Worm (Caenorhabditis elegans) whole organism, L3 larva: ENCODE measurements around the gene C56G2.15.

Experiments
- R02D3.7 ChIP-seq: fragments of 150-350 bp; optimal IDR thresholded peaks from 2 replicates; lab custom pipeline; 2014; ENCODE audit warnings: missing biosample characterization, missing genetic modification characterization
- ZK546.5 ChIP-seq: sonication (generic microtip); optimal IDR thresholded peaks from 2 replicates; lab custom pipeline; 2017; ENCODE audit warnings: missing biosample characterization, missing genetic modification characterization
- aly-2 ChIP-seq: fragments of 150-350 bp; optimal IDR thresholded peaks from 2 replicates; lab custom pipeline; 2014; ENCODE audit warnings: missing biosample characterization, missing genetic modification characterization
- ama-1 ChIP-seq: fragments of 150-350 bp; optimal IDR thresholded peaks from 2 replicates; lab custom pipeline; 2018
- ceh-28 ChIP-seq: fragments of 150-350 bp; optimal IDR thresholded peaks from 2 replicates; lab custom pipeline; 2014; ENCODE audit warnings: missing biosample characterization, missing genetic modification reagents, missing genetic modification characterization
- ceh-82 ChIP-seq: fragments of 150-350 bp; optimal IDR thresholded peaks from 2 replicates; lab custom pipeline; 2014; ENCODE audit warnings: missing biosample characterization, missing genetic modification characterization
- daf-12 ChIP-seq: fragments of 150-350 bp; optimal IDR thresholded peaks from 2 replicates; lab custom pipeline; 2014; ENCODE audit warnings: missing biosample characterization, missing genetic modification reagents, missing genetic modification characterization
- egl-5 ChIP-seq: fragments of 150-350 bp; optimal IDR thresholded peaks from 2 replicates; lab custom pipeline; 2017; ENCODE audit warnings: missing biosample characterization, missing genetic modification reagents, missing genetic modification characterization, inconsistent platforms
- elt-1 ChIP-seq: fragments of 150-350 bp; optimal IDR thresholded peaks from 2 replicates; lab custom pipeline; 2014; ENCODE audit warnings: missing biosample characterization, missing genetic modification characterization
- elt-2 ChIP-seq: sonication (generic microtip); optimal IDR thresholded peaks from 2 replicates; lab custom pipeline; 2016; ENCODE audit warnings: missing genetic modification reagents, mild to moderate bottlenecking, missing genetic modification characterization, missing compliant biosample characterization
- elt-3 ChIP-seq, 3 experiments: fragments of 150-350 bp in 1 of 3; sonication (generic microtip) in 2 of 3; optimal IDR thresholded peaks; 2 replicates in 2 of 3; 4 replicates in 1 of 3; lab custom pipeline; 2014 to 2017; ENCODE audit warnings: missing biosample characterization in 3 of 3, missing genetic modification characterization in 3 of 3
- eor-1 ChIP-seq, 2 experiments: fragments of 150-350 bp; optimal IDR thresholded peaks; 2 replicates each; lab custom pipeline; 2014 to 2018; ENCODE audit warnings: missing biosample characterization in 2 of 2, missing genetic modification characterization in 2 of 2
- fkh-10 ChIP-seq: sonication (generic microtip); optimal IDR thresholded peaks from 2 replicates; lab custom pipeline; 2017; ENCODE audit warnings: missing biosample characterization, missing genetic modification reagents, missing genetic modification characterization
- fkh-2 ChIP-seq: fragments of 150-350 bp; optimal IDR thresholded peaks from 2 replicates; lab custom pipeline; 2014; ENCODE audit warnings: missing biosample characterization, missing genetic modification reagents, missing genetic modification characterization
- fos-1 ChIP-seq: fragments of 150-350 bp; optimal IDR thresholded peaks from 2 replicates; lab custom pipeline; 2014; ENCODE audit warnings: missing biosample characterization, missing genetic modification characterization
- jun-1 ChIP-seq: fragments of 150-350 bp; optimal IDR thresholded peaks from 2 replicates; lab custom pipeline; 2014; ENCODE audit warnings: missing biosample characterization, missing genetic modification reagents, missing genetic modification characterization
- lin-15B ChIP-seq: fragments of 150-350 bp; optimal IDR thresholded peaks from 2 replicates; lab custom pipeline; 2014; ENCODE audit warnings: missing biosample characterization, missing genetic modification characterization
- lin-39 ChIP-seq: fragments of 150-350 bp; optimal IDR thresholded peaks from 2 replicates; lab custom pipeline; 2018; ENCODE audit warnings: missing biosample characterization, missing genetic modification reagents, missing genetic modification characterization
- lsy-12 ChIP-seq: sonication (generic microtip); optimal IDR thresholded peaks from 2 replicates; lab custom pipeline; 2016; ENCODE audit warnings: mild to moderate bottlenecking, missing genetic modification characterization, missing compliant biosample characterization
- nfya-1 ChIP-seq: sonication (generic microtip); optimal IDR thresholded peaks from 2 replicates; lab custom pipeline; 2017; ENCODE audit warnings: missing genetic modification characterization, mild to moderate bottlenecking, missing compliant biosample characterization, antibody characterized with exemption, moderate library complexity; ENCODE audit not compliant: insufficient read depth
- nhr-11 ChIP-seq: fragments of 150-350 bp; optimal IDR thresholded peaks from 2 replicates; lab custom pipeline; 2014; ENCODE audit warnings: missing biosample characterization, missing genetic modification characterization
- nhr-12 ChIP-seq: fragments of 150-350 bp; optimal IDR thresholded peaks from 2 replicates; lab custom pipeline; 2014; ENCODE audit warnings: missing biosample characterization, missing genetic modification characterization
- nhr-237 ChIP-seq: fragments of 150-350 bp; optimal IDR thresholded peaks from 2 replicates; lab custom pipeline; 2014; ENCODE audit warnings: missing biosample characterization, missing genetic modification characterization
- nhr-25 ChIP-seq: sonication (generic microtip); optimal IDR thresholded peaks from 2 replicates; lab custom pipeline; 2017; ENCODE audit warnings: missing biosample characterization, missing genetic modification characterization
- nhr-67 ChIP-seq: fragments of 150-350 bp; optimal IDR thresholded peaks from 2 replicates; lab custom pipeline; 2014; ENCODE audit warnings: missing biosample characterization, missing genetic modification characterization
- nhr-77 ChIP-seq: fragments of 150-350 bp; optimal IDR thresholded peaks from 2 replicates; lab custom pipeline; 2014; ENCODE audit warnings: missing biosample characterization, missing genetic modification characterization
- pha-4 ChIP-seq: fragments of 150-350 bp; optimal IDR thresholded peaks from 2 replicates; lab custom pipeline; 2014; ENCODE audit warnings: missing biosample characterization, missing genetic modification reagents, missing genetic modification characterization
- pqm-1 ChIP-seq: fragments of 150-350 bp; optimal IDR thresholded peaks from 2 replicates; lab custom pipeline; 2017; ENCODE audit warnings: missing biosample characterization, missing genetic modification characterization, inconsistent platforms
- sea-2 ChIP-seq: fragments of 150-350 bp; sonication (generic microtip); optimal IDR thresholded peaks from 4 replicates; lab custom pipeline; 2014; ENCODE audit warnings: missing biosample characterization, missing genetic modification reagents, missing genetic modification characterization
- skn-1 ChIP-seq: fragments of 150-350 bp; optimal IDR thresholded peaks from 2 replicates; lab custom pipeline; 2014; ENCODE audit warnings: missing biosample characterization, missing genetic modification characterization
- snpc-4 ChIP-seq: fragments of 150-350 bp; optimal IDR thresholded peaks from 2 replicates; lab custom pipeline; 2014; ENCODE audit warnings: missing biosample characterization, missing genetic modification characterization
- tbx-2 ChIP-seq: sonication (generic microtip); optimal IDR thresholded peaks from 2 replicates; lab custom pipeline; 2016; ENCODE audit warnings: mild to moderate bottlenecking, missing genetic modification characterization, missing compliant biosample characterization
- ztf-11 ChIP-seq: fragments of 150-350 bp; optimal IDR thresholded peaks from 2 replicates; lab custom pipeline; 2014; ENCODE audit warnings: missing biosample characterization, missing genetic modification characterization
- ztf-4 ChIP-seq: fragments of 150-350 bp; optimal IDR thresholded peaks from 2 replicates; lab custom pipeline; 2014; ENCODE audit warnings: missing biosample characterization, missing genetic modification characterization

C56G2.15 gene

ce11 chrIII:6415306-6415973 lies 47.7 kb upstream of the C56G2.15 start, which contains the start of gene nas-4 (continued):
- TF ChIP-seq tbx-2 (no peak), R02D3.7 (tag; lab: Kevin White, UChicago) (peak; percentile 39), fkh-10 (GFP tag; lab: Kevin White, UChicago) (no peak)

- TF ChIP-seq lin-15B (tag; lab: Kevin White, UChicago) (no peak), ama-1 (lab: Kevin White, UChicago) (no peak), ztf-4 (tag; lab: Kevin White, UChicago) (no peak), fkh-10 (GFP tag; lab: Kevin White, UChicago) (no peak), elt-2 (tag; lab: Kevin White, UChicago) (no peak), sea-2 (no peak), lsy-12 (tag; lab: Kevin White, UChicago) (no peak), nfya-1 (tag; lab: Kevin White, UChicago) (no peak), pqm-1 (no peak), daf-12 (tag; lab: Kevin White, UChicago) (no peak), fos-1 (no peak), elt-1 (tag; lab: Kevin White, UChicago) (no peak), nhr-67 (no peak), snpc-4 (no peak)
- TF ChIP-seq, all 47 proteins: peak for 0
These were observed 44.2 kb upstream of the C56G2.15 start, which contains the start of gene C05D11.5 for ce11 chrIII:6411914-6412313. TSS of gene C05D11.5 (minus strand) at chrIII:6412014.

ce11 chrIII:6411430-6411829 lies 43.7 kb upstream of the C56G2.15 start:
- TF ChIP-seq lsy-12 (tag; lab: Kevin White, UChicago) (no peak), nfya-1 (tag; lab: Kevin White, UChicago) (no peak), pha-4 (tag; lab: Kevin White, UChicago) (no peak), R02D3.7 (tag; lab: Kevin White, UChicago) (peak; percentile 12), nhr-25 (tag; lab: Kevin White, UChicago) (peak; percentile 3), elt-2 (tag; lab: Kevin White, UChicago) (peak; percentile 26), nhr-67 (no peak), pqm-1 (peak; percentile 69), ama-1 (lab: Kevin White, UChicago) (no peak), lin-15B (tag; lab: Kevin White, UChicago) (peak; percentile 2), elt-1 (tag; lab: Kevin White, UChicago) (no peak)

ce11 chrIII:6406829-6407228 lies 39.1 kb upstream of the C56G2.15 start, which contains the start of gene let-756:
TSS of gene let-756 (plus strand) at chrIII:6407129.
- no peak for TF ChIP-seq pha-4 (tag; lab: Kevin White, UChicago)
- no peak for TF ChIP-seq nhr-11
- TF ChIP-seq jun-1 (tag; lab: Kevin White, UChicago) = no peak
- no peak for TF ChIP-seq elt-3 (tag; optimal IDR thresholded peaks at IDR 0.05; lab: Kevin White, UChicago)
- TF ChIP-seq ceh-82 = no peak
- no peak for TF ChIP-seq ZK546.5 (tag; lab: Kevin White, UChicago)
- TF ChIP-seq fkh-2 (tag; lab: Kevin White, UChicago) = no peak

ce11 chrIII:6405121-6405520 lies 37.4 kb upstream of the C56G2.15 start:
- TF ChIP-seq lin-39 (tag; lab: Kevin White, UChicago) (peak; percentile 31), nhr-237 (tag; lab: Kevin White, UChicago) (no peak), fos-1 (no peak), nhr-11 (peak; percentile 78), nfya-1 (tag; lab: Kevin White, UChicago) (peak; percentile 37)

ce11 chrIII:6402810-6403209 lies 35.1 kb upstream of the C56G2.15 start:
- TF ChIP-seq nhr-77 (no peak), lsy-12 (tag; lab: Kevin White, UChicago) (no peak), egl-5 (tag; lab: Kevin White, UChicago) (no peak), nhr-67 (no peak), ceh-28 (no peak), snpc-4 (no peak), sea-2 (no peak), ztf-11 (tag; lab: Kevin White, UChicago) (no peak), elt-2 (tag; lab: Kevin White, UChicago) (no peak), eor-1 (tag; optimal IDR thresholded peaks at IDR 0.05; lab: Kevin White, UChicago) (no peak), aly-2 (no peak), ama-1 (lab: Kevin White, UChicago) (no peak), ztf-4 (tag; lab: Kevin White, UChicago) (no peak), elt-1 (tag; lab: Kevin White, UChicago) (no peak), nhr-25 (tag; lab: Kevin White, UChicago) (no peak), skn-1 (tag; lab: Kevin White, UChicago) (no peak), nhr-12 (tag; lab: Kevin White, UChicago) (no peak)
- TF ChIP-seq, all 47 proteins: peak for 0
